Fruit fly (Drosophila melanogaster) Kc167 (cell line): Measurements from ENCODE around the gene CG8541.
"Not testable (repeated sequence)": the region's sequence is repeated elsewhere in the genome, so short reads cannot be mapped to it uniquely, and the experiment has no call there.

Experiments
- Myc ChIP-seq: fragments of >200 bp; optimal IDR thresholded peaks from 2 replicates; lab custom pipeline; 2017; ENCODE audit warnings: missing external identifiers
- Sin3A ChIP-seq: fragments of >200 bp; optimal IDR thresholded peaks from 2 replicates; lab custom pipeline; 2018; ENCODE audit warnings: missing external identifiers
- h ChIP-seq: fragments of >200 bp; optimal IDR thresholded peaks from 3 replicates; lab custom pipeline; 2018; ENCODE audit warnings: missing external identifiers
- insv ChIP-seq: fragments of >200 bp; optimal IDR thresholded peaks from 3 replicates; lab custom pipeline; 2018; ENCODE audit warnings: missing external identifiers
- psq ChIP-seq: fragments of >200 bp; optimal IDR thresholded peaks from 2 replicates; lab custom pipeline; 2017; ENCODE audit warnings: missing external identifiers
- ttk ChIP-seq: sonication (Bioruptor generic); optimal IDR thresholded peaks from 2 replicates; lab custom pipeline; 2017; ENCODE audit warnings: missing external identifiers

The CG8541 gene

dm6 chr3L:7455849-7456248, 15.5 kb upstream of the CG8541 start, which contains the start of gene ppk26:
ppk26 (plus strand) TSS chr3L:7456149.
- no peak for TF ChIP-seq insv (lab: Kevin White, UChicago)
- TF ChIP-seq ttk (lab: Kevin White, UChicago): no peak
- no peak for TF ChIP-seq psq
- no peak for TF ChIP-seq Sin3A (lab: Kevin White, UChicago)
- TF ChIP-seq Myc (lab: Kevin White, UChicago): no peak
- TF ChIP-seq h (lab: Kevin White, UChicago): no peak

- no peak for TF ChIP-seq h (lab: Kevin White, UChicago)
- no peak for TF ChIP-seq psq
- no peak for TF ChIP-seq Myc (lab: Kevin White, UChicago)
- TF ChIP-seq Sin3A (lab: Kevin White, UChicago): no peak
- no peak for TF ChIP-seq insv (lab: Kevin White, UChicago)
- TF ChIP-seq ttk (lab: Kevin White, UChicago): no peak
These were observed 6.2 kb upstream of the CG8541 start, which contains the start of the genes CG42660, CG42661 and Tsp66A for dm6 chr3L:7465209-7465608. CG42660 (plus strand) TSS chr3L:7465509. CG42661 (plus strand) TSS chr3L:7465509. Tsp66A (plus strand) TSS chr3L:7465509.

- TF ChIP-seq Sin3A (lab: Kevin White, UChicago) (no peak), psq (no peak), insv (lab: Kevin White, UChicago) (no peak), h (lab: Kevin White, UChicago) (no peak), ttk (lab: Kevin White, UChicago) (no peak)
These were observed 1.2 kb upstream of the CG8541 start, which contains the start of gene CG8543 for dm6 chr3L:7470202-7470601. CG8543 (minus strand) TSS chr3L:7470302.

dm6 chr3L:7475270-7475669, 3.9 kb downstream of the CG8541 start, which contains the start of gene CG43292:
CG43292 (plus strand) TSS chr3L:7475570.
- no peak for TF ChIP-seq h (lab: Kevin White, UChicago)
- no peak for TF ChIP-seq Sin3A (lab: Kevin White, UChicago)
- TF ChIP-seq Myc (lab: Kevin White, UChicago): no peak
- no peak for TF ChIP-seq psq
- TF ChIP-seq ttk (lab: Kevin White, UChicago): no peak
- TF ChIP-seq insv (lab: Kevin White, UChicago): no peak

- TF ChIP-seq Myc (lab: Kevin White, UChicago): no peak
These were observed 14.3 kb downstream of the CG8541 start, which contains the start of gene mthl6 for dm6 chr3L:7485667-7486066. mthl6 (plus strand) TSS chr3L:7485967.

- no peak for TF ChIP-seq insv (lab: Kevin White, UChicago)
- TF ChIP-seq Myc (lab: Kevin White, UChicago): no peak
- TF ChIP-seq h (lab: Kevin White, UChicago): no peak
- no peak for TF ChIP-seq Sin3A (lab: Kevin White, UChicago)
- no peak for TF ChIP-seq psq
- no peak for TF ChIP-seq ttk (lab: Kevin White, UChicago)
These were observed 20.2 kb downstream of the CG8541 start, which contains the start of gene Cyp316a1 for dm6 chr3L:7491564-7491963. Cyp316a1 (plus strand) TSS chr3L:7491864.

dm6 chr3L:7496097-7496496, 24.7 kb downstream of the CG8541 start, which contains the start of gene Cyp4d8:
Cyp4d8 (minus strand) TSS chr3L:7496197.
- no peak for TF ChIP-seq psq
- no peak for TF ChIP-seq h (lab: Kevin White, UChicago)
- no peak for TF ChIP-seq Myc (lab: Kevin White, UChicago)
- no peak for TF ChIP-seq ttk (lab: Kevin White, UChicago)
- TF ChIP-seq Sin3A (lab: Kevin White, UChicago): no peak
- no peak for TF ChIP-seq insv (lab: Kevin White, UChicago)

dm6 chr3L:7498731-7499130, 27.4 kb downstream of the CG8541 start, which contains the start of gene CG8539:
CG8539 (minus strand) TSS chr3L:7498831.
- not testable (repeated sequence) for TF ChIP-seq psq; h (lab: Kevin White, UChicago); ttk (lab: Kevin White, UChicago)

dm6 chr3L:7506117-7506516, 34.8 kb downstream of the CG8541 start, which contains the start of gene CG7548:
CG7548 (minus strand) TSS chr3L:7506217.
- no peak for TF ChIP-seq Myc (lab: Kevin White, UChicago)
- TF ChIP-seq psq: no peak
- TF ChIP-seq Sin3A (lab: Kevin White, UChicago): no peak

- TF ChIP-seq psq: no peak
- no peak for TF ChIP-seq Myc (lab: Kevin White, UChicago)
- TF ChIP-seq h (lab: Kevin White, UChicago): no peak
- TF ChIP-seq insv (lab: Kevin White, UChicago): no peak
These were observed 39.3 kb downstream of the CG8541 start, which contains the start of gene CG7546 for dm6 chr3L:7510414-7511384. CG7546 (plus strand) TSS chr3L:7510986.

- TF ChIP-seq psq (no peak), h (lab: Kevin White, UChicago) (no peak), Myc (lab: Kevin White, UChicago) (no peak), Sin3A (lab: Kevin White, UChicago) (no peak), insv (lab: Kevin White, UChicago) (no peak), ttk (lab: Kevin White, UChicago) (no peak)
These were observed 47.2 kb downstream of the CG8541 start, which contains the start of gene ltl for dm6 chr3L:7518351-7519102. ltl (plus strand) TSS chr3L:7518997.
